Fruit fly (Drosophila melanogaster): ENCODE data around the gene CASK.
A peak's percentile ranks its signal among the peaks of the same experiment; 100 is the strongest.

CASK gene

DNA sequence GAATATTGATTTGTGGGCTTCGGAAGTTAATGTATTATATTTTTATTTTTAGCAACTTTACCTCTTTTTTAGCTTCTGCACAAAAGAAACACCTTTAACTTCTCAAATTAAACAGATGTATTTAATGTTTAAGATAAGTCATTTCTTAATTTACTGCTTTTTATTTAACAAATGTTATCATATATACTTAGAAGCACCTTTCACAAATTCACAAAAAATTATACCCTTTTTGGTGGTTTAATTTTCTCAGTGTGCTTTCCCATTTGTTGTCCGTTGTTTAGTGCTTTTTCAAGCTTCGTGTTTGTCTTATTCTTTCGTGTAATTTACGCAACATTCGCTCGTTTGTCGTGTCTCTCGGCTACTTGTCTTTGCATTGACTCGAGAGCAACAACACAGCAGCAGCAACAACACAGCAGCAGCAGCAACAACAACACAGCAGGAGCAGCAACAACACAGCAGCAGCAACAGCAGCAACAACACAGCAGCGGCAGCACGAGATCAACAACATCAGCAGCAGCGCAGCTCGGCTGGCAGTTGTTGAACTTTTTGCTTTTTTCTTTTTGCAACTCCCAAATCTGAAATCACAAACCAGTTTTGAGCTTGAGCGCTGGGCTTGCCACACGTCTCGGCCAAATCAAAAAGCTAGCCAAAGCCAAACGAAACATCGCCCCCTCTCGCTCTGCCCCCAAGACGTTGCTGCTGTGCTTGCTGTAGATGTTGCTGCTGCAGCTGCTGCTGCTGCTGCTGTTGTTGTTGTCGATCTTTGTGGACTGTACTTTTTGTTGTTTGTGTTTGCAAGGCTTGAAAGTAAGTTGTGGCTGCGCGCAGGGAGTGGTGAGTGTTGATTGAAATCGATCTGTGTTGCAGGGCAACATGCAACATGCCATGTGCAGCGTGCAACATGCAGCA, 14.8 kb upstream of the CASK start (continued):
- TF ChIP-seq CG10959 (GFP tag; IDR thresholded peaks at IDR 0.05) (no peak), CG31365 (tag; optimal IDR thresholded peaks at IDR 0.05) (no peak), dysf (GFP tag; IDR thresholded peaks at IDR 0.05) (peak; percentile 5; the same call in 1 of the 3 replicates), Oli (tag; optimal IDR thresholded peaks at IDR 0.05) (no peak), CG14965 (GFP tag; optimal IDR thresholded peaks at IDR 0.05; ENCODE audit: borderline replicate concordance) (no peak), tio (GFP tag; optimal IDR thresholded peaks at IDR 0.05) (no peak), sc (optimal IDR thresholded peaks at IDR 0.05) (no peak), sc (GFP tag; optimal IDR thresholded peaks at IDR 0.05) (no peak), hth (optimal IDR thresholded peaks at IDR 0.05) (no peak), fu2 (GFP tag; optimal IDR thresholded peaks at IDR 0.05) (no peak), CG4820 (GFP tag; optimal IDR thresholded peaks at IDR 0.05) (peak; percentile 24), gem (tag; optimal IDR thresholded peaks at IDR 0.05) (peak; percentile 62), CG11085 (GFP tag; IDR thresholded peaks at IDR 0.05) (no peak), dpn (GFP tag; optimal IDR thresholded peaks at IDR 0.05) (no peak), ara (GFP tag; IDR thresholded peaks at IDR 0.05) (peak; percentile 65), CG17612 (GFP tag; IDR thresholded peaks at IDR 0.05) (no peak), CG4404 (GFP tag; IDR thresholded peaks at IDR 0.05) (no peak), fd64A (GFP tag; optimal IDR thresholded peaks at IDR 0.05) (no peak), Atf-2 (GFP tag; optimal IDR thresholded peaks at IDR 0.05) (no peak), HHEX (GFP tag; optimal IDR thresholded peaks at IDR 0.05) (peak; percentile 33), tin (GFP tag; optimal IDR thresholded peaks at IDR 0.05) (no peak), chn (GFP tag; optimal IDR thresholded peaks at IDR 0.05) (no peak), CG6854 (GFP tag; optimal IDR thresholded peaks at IDR 0.05) (peak; percentile 8), sens-2 (GFP tag; IDR thresholded peaks at IDR 0.05) (no peak), p53 (GFP tag; optimal IDR thresholded peaks at IDR 0.05) (no peak), CrebB (tag; optimal IDR thresholded peaks at IDR 0.05) (no peak), H2.0 (GFP tag; IDR thresholded peaks at IDR 0.05) (no peak), Hr51 (GFP tag; optimal IDR thresholded peaks at IDR 0.05) (no peak), dan (GFP tag; IDR thresholded peaks at IDR 0.05) (no peak), Asciz (GFP tag; optimal IDR thresholded peaks at IDR 0.05) (peak; percentile 58), Mrtf (GFP tag; IDR thresholded peaks at IDR 0.05) (no peak), Dek (tag; optimal IDR thresholded peaks at IDR 0.05) (no peak), CG9727 (GFP tag; optimal IDR thresholded peaks at IDR 0.05) (no peak), E2f1 (GFP tag; IDR thresholded peaks at IDR 0.05) (peak; percentile 65), Sry-δ (GFP tag; optimal IDR thresholded peaks at IDR 0.05) (no peak), slou (GFP tag; optimal IDR thresholded peaks at IDR 0.05) (no peak), chinmo (GFP tag; IDR thresholded peaks at IDR 0.05; ENCODE audit: partially characterized antibody) (peak; percentile 77; the same call in 3 of the 4 replicates), CG11398 (GFP tag; optimal IDR thresholded peaks at IDR 0.05) (no peak), CG5180 (GFP tag; optimal IDR thresholded peaks at IDR 0.05) (peak; percentile 7), Adf1 (GFP tag; IDR thresholded peaks at IDR 0.05) (peak; percentile 56), Antp (GFP tag; optimal IDR thresholded peaks at IDR 0.05) (no peak), CG17568 (GFP tag; optimal IDR thresholded peaks at IDR 0.05) (no peak), cad (GFP tag; optimal IDR thresholded peaks at IDR 0.05) (no peak), Taf1 (GFP tag; IDR thresholded peaks at IDR 0.05) (no peak), CG30020 (tag; optimal IDR thresholded peaks at IDR 0.05) (no peak), Vsx1 (GFP tag; optimal IDR thresholded peaks at IDR 0.05) (no peak), ac (GFP tag; optimal IDR thresholded peaks at IDR 0.05) (no peak)
